Fruit fly (Drosophila melanogaster): Measurements from ENCODE around the gene TTLL3B.

The TTLL3B gene

dm6 chr2L:6722822-6723749 lies 9.6 kb upstream of the TTLL3B start, which contains the start of gene homer (continued):
- TF ChIP-seq CG5180 (GFP tag; optimal IDR thresholded peaks at IDR 0.05) (no peak), CG32767 (GFP tag; IDR thresholded peaks at IDR 0.05) (peak; percentile 53; the same call in 1 of the 2 replicates), BEAF-32 (GFP tag; optimal IDR thresholded peaks at IDR 0.05) (peak; percentile 94), CG7372 (GFP tag; IDR thresholded peaks at IDR 0.05) (0 out of 2 replicates have a peak, but pooled peaks have one; percentile 11), CG1603 (tag; optimal IDR thresholded peaks at IDR 0.05) (peak; percentile 8), Doc3 (GFP tag; IDR thresholded peaks at IDR 0.05; ENCODE audit: partially characterized antibody) (peak; percentile 78), trem (tag; optimal IDR thresholded peaks at IDR 0.05) (peak; percentile 65), bigmax (GFP tag; optimal IDR thresholded peaks at IDR 0.05) (peak; percentile 24), D19A (tag; optimal IDR thresholded peaks at IDR 0.05) (no peak), CG13287 (GFP tag; IDR thresholded peaks at IDR 0.05; ENCODE audit: partially characterized antibody) (peak; percentile 88), ase (GFP tag; IDR thresholded peaks at IDR 0.05) (no peak), Hr78 (GFP tag; optimal IDR thresholded peaks at IDR 0.05) (peak in 1 of 2 experiments; percentile 100), da (GFP tag; optimal IDR thresholded peaks at IDR 0.05) (peak; percentile 22), tin (GFP tag; optimal IDR thresholded peaks at IDR 0.05) (peak; percentile 8), Meics (GFP tag; optimal IDR thresholded peaks at IDR 0.05) (no peak), CG11560 (tag; IDR thresholded peaks at IDR 0.05) (peak; percentile 97), CG16813 (GFP tag; IDR thresholded peaks at IDR 0.05; ENCODE audit: partially characterized antibody) (peak; percentile 96), sug (tag; optimal IDR thresholded peaks at IDR 0.05) (peak; percentile 46), CG34422 (GFP tag; IDR thresholded peaks at IDR 0.05) (peak; percentile 79; the same call in 2 of the 3 replicates), Ets65A (GFP tag) (peak; percentile 86), ttk (GFP tag; IDR thresholded peaks at IDR 0.05) (no peak), CG13894 (tag; optimal IDR thresholded peaks at IDR 0.05) (no peak), CG10147 (GFP tag; optimal IDR thresholded peaks at IDR 0.05) (no peak), abd-A (tag; optimal IDR thresholded peaks at IDR 0.05) (peak; percentile 1), CG3847 (GFP tag; IDR thresholded peaks at IDR 0.05) (no peak), her (GFP tag; optimal IDR thresholded peaks at IDR 0.05) (peak; percentile 1), chinmo (GFP tag; IDR thresholded peaks at IDR 0.05; ENCODE audit: partially characterized antibody) (peak; percentile 92; the same call in 3 of the 4 replicates), inv (GFP tag; IDR thresholded peaks at IDR 0.05; ENCODE audit: partially characterized antibody) (peak; percentile 92), Dll (GFP tag; IDR thresholded peaks at IDR 0.05; ENCODE audit: partially characterized antibody) (peak; percentile 92; the same call in 3 of the 4 replicates), hkb (optimal IDR thresholded peaks at IDR 0.05) (no peak), hkb (GFP tag; IDR thresholded peaks at IDR 0.05) (peak; percentile 10; the same call in 1 of the 2 replicates), Stat92E (GFP tag; optimal IDR thresholded peaks at IDR 0.05) (peak in 1 of 3 experiments; percentile 33), CG8281 (tag; optimal IDR thresholded peaks at IDR 0.05) (no peak), Dfd (GFP tag; optimal IDR thresholded peaks at IDR 0.05) (no peak), bbx (GFP tag; IDR thresholded peaks at IDR 0.05; ENCODE audit: partially characterized antibody) (peak; percentile 95), Fer1 (GFP tag; optimal IDR thresholded peaks at IDR 0.05) (peak; percentile 42), CG1647 (GFP tag; optimal IDR thresholded peaks at IDR 0.05) (no peak), B-H2 (GFP tag; optimal IDR thresholded peaks at IDR 0.05) (peak; percentile 8), Atf3 (GFP tag; optimal IDR thresholded peaks at IDR 0.05) (no peak), otp (GFP tag; IDR thresholded peaks at IDR 0.05) (0 out of 3 replicates have a peak, but pooled peaks have one; percentile 20), CG34224 (GFP tag; IDR thresholded peaks at IDR 0.05; ENCODE audit: partially characterized antibody) (peak; percentile 90; the same call in 2 of the 3 replicates), CG14014 (GFP tag; IDR thresholded peaks at IDR 0.05) (no peak), ewg (GFP tag; optimal IDR thresholded peaks at IDR 0.05) (no peak), Fer2 (tag; optimal IDR thresholded peaks at IDR 0.05) (no peak), CG8478 (optimal IDR thresholded peaks at IDR 0.05) (peak; percentile 94), CG12769 (tag; optimal IDR thresholded peaks at IDR 0.05) (peak; percentile 8), knrl (GFP tag; IDR thresholded peaks at IDR 0.05; ENCODE audit: partially characterized antibody) (peak; percentile 92)
